Fruit fly (Drosophila melanogaster) whole organism, embryonic: Measurements from ENCODE around the gene CG14071.

Source experiments
- ATbp ChIP-seq: fragments of 200-800 bp; sonication (Bioruptor generic); optimal IDR thresholded peaks from 2 replicates; lab custom pipeline; 2017; ENCODE audit warnings: missing biosample characterization, mild to moderate bottlenecking, missing genetic modification characterization, missing genetic modification reagents
- Aef1 ChIP-seq: fragments of 200-800 bp; sonication (Bioruptor generic); IDR thresholded peaks from 3 replicates; pipeline ENCODE4 v1.3.6; 2022; ENCODE audit warnings: missing biosample characterization, missing genetic modification characterization
- Asciz ChIP-seq: fragments of 200-800 bp; sonication (Bioruptor generic); optimal IDR thresholded peaks from 2 replicates; lab custom pipeline; 2017; ENCODE audit warnings: missing biosample characterization, mild to moderate bottlenecking, missing genetic modification characterization, missing genetic modification reagents
- CG10543 ChIP-seq: fragments of 200-800 bp; sonication (Bioruptor generic); optimal IDR thresholded peaks from 3 replicates; lab custom pipeline; 2017; ENCODE audit warnings: missing biosample characterization, mild to moderate bottlenecking, missing genetic modification characterization, moderate library complexity
- CG10565 ChIP-seq: fragments of 200-800 bp; sonication (Bioruptor generic); optimal IDR thresholded peaks from 3 replicates; lab custom pipeline; 2016; ENCODE audit warnings: missing biosample characterization, mild to moderate bottlenecking, missing genetic modification characterization
- CG10979 ChIP-seq: fragments of 200-800 bp; sonication (Bioruptor generic); optimal IDR thresholded peaks from 2 replicates; lab custom pipeline; 2018; ENCODE audit warnings: missing biosample characterization, mild to moderate bottlenecking, missing genetic modification characterization, moderate library complexity
- CG12071 ChIP-seq: fragments of 200-800 bp; sonication (Bioruptor generic); optimal IDR thresholded peaks from 3 replicates; lab custom pipeline; 2018; ENCODE audit warnings: missing biosample characterization, mild to moderate bottlenecking, missing genetic modification characterization
- CG12659 ChIP-seq: fragments of 200-800 bp; sonication (Bioruptor generic); optimal IDR thresholded peaks from 3 replicates; lab custom pipeline; 2017; ENCODE audit warnings: mild to moderate bottlenecking, missing biosample characterization, missing genetic modification reagents, missing genetic modification characterization
- CG15601 ChIP-seq: fragments of 200-800 bp; sonication (Bioruptor generic); optimal IDR thresholded peaks from 3 replicates; lab custom pipeline; 2019; ENCODE audit warnings: missing biosample characterization, mild to moderate bottlenecking, missing genetic modification characterization, moderate library complexity
- CG17328 ChIP-seq: fragments of 200-800 bp; sonication (Bioruptor generic); IDR thresholded peaks from 2 replicates; pipeline ENCODE4 v1.3.6; 2022; ENCODE audit warnings: missing biosample characterization, missing genetic modification characterization
- CG30431 ChIP-seq: fragments of 200-800 bp; sonication (Bioruptor generic); optimal IDR thresholded peaks from 2 replicates; lab custom pipeline; 2017; ENCODE audit warnings: missing biosample characterization, missing genetic modification characterization
- CG31224 ChIP-seq: fragments of 200-800 bp; sonication (Bioruptor generic); IDR thresholded peaks from 2 replicates; pipeline ENCODE4 v1.3.6; 2022; ENCODE audit warnings: missing biosample characterization, missing genetic modification characterization
- CG31365 ChIP-seq: fragments of 200-800 bp; sonication (Bioruptor generic); optimal IDR thresholded peaks from 2 replicates; lab custom pipeline; 2018; ENCODE audit warnings: missing biosample characterization, mild to moderate bottlenecking, missing genetic modification characterization
- CG3281 ChIP-seq: fragments of 200-800 bp; sonication (Bioruptor generic); optimal IDR thresholded peaks from 3 replicates; lab custom pipeline; 2017; ENCODE audit warnings: missing biosample characterization, mild to moderate bottlenecking, missing genetic modification characterization
- CG34224 ChIP-seq: fragments of 200-800 bp; sonication (Bioruptor generic); IDR thresholded peaks from 3 replicates; pipeline ENCODE4 v1.3.6; 2022; ENCODE audit warnings: missing biosample characterization, missing genetic modification characterization; ENCODE audit not compliant: partially characterized antibody
- CG6791 ChIP-seq: fragments of 200-800 bp; sonication (Bioruptor generic); IDR thresholded peaks from 3 replicates; pipeline ENCODE4 v1.3.6; 2022; ENCODE audit warnings: missing biosample characterization, missing genetic modification characterization; ENCODE audit not compliant: partially characterized antibody
- CG6813 ChIP-seq: fragments of 200-800 bp; sonication (Bioruptor generic); optimal IDR thresholded peaks from 2 replicates; lab custom pipeline; 2017; ENCODE audit warnings: missing biosample characterization, missing genetic modification characterization, mild to moderate bottlenecking, moderate library complexity, missing genetic modification reagents
- CG6854 ChIP-seq: fragments of 200-800 bp; sonication (Bioruptor generic); optimal IDR thresholded peaks from 3 replicates; lab custom pipeline; 2017; ENCODE audit warnings: missing biosample characterization, mild to moderate bottlenecking, missing genetic modification characterization
- CG8089 ChIP-seq: fragments of 200-800 bp; sonication (Bioruptor generic); optimal IDR thresholded peaks from 3 replicates; lab custom pipeline; 2016; ENCODE audit warnings: missing biosample characterization, missing genetic modification characterization
- CG8290 ChIP-seq, 3 experiments: fragments of 200-800 bp; sonication (Bioruptor generic); optimal IDR thresholded peaks; 2 replicates each; lab custom pipeline; 2016 to 2019; ENCODE audit warnings: missing biosample characterization in 3 of 3, missing genetic modification characterization in 3 of 3, mild to moderate bottlenecking in 2 of 3, moderate library complexity in 1 of 3
- CG9817 ChIP-seq: fragments of 200-800 bp; sonication (Bioruptor generic); optimal IDR thresholded peaks from 2 replicates; lab custom pipeline; 2018; ENCODE audit warnings: missing biosample characterization, mild to moderate bottlenecking, missing genetic modification characterization, moderate library complexity
- Dad ChIP-seq: fragments of 200-800 bp; sonication (Bioruptor generic); optimal IDR thresholded peaks from 3 replicates; lab custom pipeline; 2016; ENCODE audit warnings: missing biosample characterization, missing genetic modification characterization
- E2f2 ChIP-seq: fragments of 200-800 bp; sonication (Bioruptor generic); IDR thresholded peaks from 2 replicates; pipeline ENCODE4 v1.3.6; 2022; ENCODE audit warnings: missing biosample characterization, missing genetic modification characterization
- Gug ChIP-seq: fragments of 200-800 bp; sonication (Bioruptor generic); IDR thresholded peaks from 4 replicates; pipeline ENCODE4 v1.3.6; 2022; ENCODE audit warnings: missing biosample characterization, missing genetic modification characterization
- H15 ChIP-seq: fragments of 200-800 bp; sonication (Bioruptor generic); IDR thresholded peaks from 3 replicates; pipeline ENCODE4 v1.3.6; 2022; ENCODE audit warnings: missing biosample characterization, missing genetic modification characterization
- Hey ChIP-seq: fragments of 200-800 bp; sonication (Bioruptor generic); optimal IDR thresholded peaks from 3 replicates; lab custom pipeline; 2018; ENCODE audit warnings: missing biosample characterization, mild to moderate bottlenecking, missing genetic modification characterization
- HmgZ ChIP-seq: fragments of 200-800 bp; sonication (Bioruptor generic); optimal IDR thresholded peaks from 2 replicates; lab custom pipeline; 2018; ENCODE audit warnings: missing biosample characterization, mild to moderate bottlenecking, missing genetic modification characterization
- Hsf ChIP-seq: fragments of 200-800 bp; sonication (Bioruptor generic); optimal IDR thresholded peaks from 3 replicates; lab custom pipeline; 2016; ENCODE audit warnings: missing biosample characterization, missing genetic modification characterization
- Lim3 ChIP-seq: fragments of 200-800 bp; sonication (Bioruptor generic); IDR thresholded peaks from 2 replicates; pipeline ENCODE4 v1.3.6; 2022; ENCODE audit warnings: missing biosample characterization, missing genetic modification characterization
- NK7.1 ChIP-seq: fragments of 200-800 bp; sonication (Bioruptor generic); optimal IDR thresholded peaks from 3 replicates; lab custom pipeline; 2016; ENCODE audit warnings: missing biosample characterization, missing genetic modification characterization
- NfI ChIP-seq: fragments of 200-800 bp; sonication (Bioruptor generic); optimal IDR thresholded peaks from 3 replicates; lab custom pipeline; 2018; ENCODE audit warnings: missing biosample characterization, mild to moderate bottlenecking, missing genetic modification characterization, moderate library complexity
- Opbp ChIP-seq: fragments of 200-800 bp; sonication (Bioruptor generic); IDR thresholded peaks from 3 replicates; pipeline ENCODE4 v1.3.6; 2022; ENCODE audit warnings: missing biosample characterization, missing genetic modification characterization; ENCODE audit not compliant: partially characterized antibody
- Optix ChIP-seq: fragments of 200-800 bp; sonication (Bioruptor generic); IDR thresholded peaks from 3 replicates; pipeline ENCODE4 v1.3.6; 2022; ENCODE audit warnings: missing biosample characterization, missing genetic modification characterization
- Scr ChIP-seq: fragments of 200-800 bp; sonication (Bioruptor generic); IDR thresholded peaks from 2 replicates; pipeline ENCODE4 v1.3.6; 2022; ENCODE audit warnings: missing biosample characterization, missing genetic modification characterization; ENCODE audit not compliant: partially characterized antibody
- Sry-β ChIP-seq: fragments of 200-800 bp; sonication (Bioruptor generic); optimal IDR thresholded peaks from 2 replicates; lab custom pipeline; 2018; ENCODE audit warnings: missing biosample characterization, mild to moderate bottlenecking, missing genetic modification characterization, moderate library complexity
- ara ChIP-seq: fragments of 200-800 bp; sonication (Bioruptor generic); IDR thresholded peaks from 2 replicates; pipeline ENCODE4 v1.3.6; 2022; ENCODE audit warnings: missing biosample characterization, missing genetic modification characterization
- cas ChIP-seq: fragments of 200-800 bp; sonication (Bioruptor generic); IDR thresholded peaks from 2 replicates; pipeline ENCODE4 v1.3.6; 2022; ENCODE audit warnings: missing biosample characterization, missing genetic modification characterization
- caup ChIP-seq: fragments of 200-800 bp; sonication (Bioruptor generic); optimal IDR thresholded peaks from 3 replicates; lab custom pipeline; 2017; ENCODE audit warnings: missing biosample characterization, mild to moderate bottlenecking, missing genetic modification characterization, moderate library complexity; ENCODE audit not compliant: severe bottlenecking
- chm ChIP-seq: fragments of 200-800 bp; sonication (Bioruptor generic); IDR thresholded peaks from 2 replicates; pipeline ENCODE4 v1.3.6; 2022; ENCODE audit warnings: missing biosample characterization, missing genetic modification characterization
- esg ChIP-seq: fragments of 200-800 bp; sonication (Bioruptor generic); conservative IDR thresholded peaks from 2 replicates; pipeline ENCODE4 v1.3.6; 2022; ENCODE audit warnings: missing biosample characterization, missing genetic modification characterization
- fd96Cb ChIP-seq: fragments of 200-800 bp; sonication (Bioruptor generic); optimal IDR thresholded peaks from 2 replicates; lab custom pipeline; 2018; ENCODE audit warnings: missing biosample characterization, mild to moderate bottlenecking, missing genetic modification characterization, moderate library complexity
- gfzf ChIP-seq: fragments of 200-800 bp; sonication (Bioruptor generic); optimal IDR thresholded peaks from 2 replicates; lab custom pipeline; 2016; ENCODE audit warnings: missing biosample characterization, mild to moderate bottlenecking, missing genetic modification characterization, moderate library complexity
- h ChIP-seq: fragments of >200 bp; optimal IDR thresholded peaks from 2 replicates; lab custom pipeline; 2017
- lab ChIP-seq: fragments of 200-800 bp; sonication (Bioruptor generic); optimal IDR thresholded peaks from 3 replicates; lab custom pipeline; 2017; ENCODE audit warnings: missing biosample characterization, missing genetic modification characterization, mild to moderate bottlenecking, moderate library complexity, missing genetic modification reagents
- org-1 ChIP-seq: fragments of 200-800 bp; sonication (Bioruptor generic); optimal IDR thresholded peaks from 2 replicates; lab custom pipeline; 2017; ENCODE audit warnings: missing biosample characterization, missing genetic modification characterization
- psq ChIP-seq: fragments of 200-800 bp; sonication (Bioruptor generic); optimal IDR thresholded peaks from 2 replicates; lab custom pipeline; 2017; ENCODE audit warnings: missing biosample characterization, missing genetic modification characterization
- ro ChIP-seq: fragments of 200-800 bp; sonication (Bioruptor generic); IDR thresholded peaks from 2 replicates; pipeline ENCODE4 v1.3.6; 2022; ENCODE audit warnings: missing biosample characterization, missing genetic modification characterization
- scrt ChIP-seq: fragments of 200-800 bp; sonication (Bioruptor generic); optimal IDR thresholded peaks from 2 replicates; lab custom pipeline; 2018; ENCODE audit warnings: missing biosample characterization, mild to moderate bottlenecking, missing genetic modification characterization, moderate library complexity
- slp2 ChIP-seq: fragments of 200-800 bp; sonication (Bioruptor generic); optimal IDR thresholded peaks from 2 replicates; lab custom pipeline; 2016; ENCODE audit warnings: missing biosample characterization, missing genetic modification characterization
- trh ChIP-seq: fragments of 200-800 bp; sonication (Bioruptor generic); optimal IDR thresholded peaks from 2 replicates; lab custom pipeline; 2016; ENCODE audit warnings: missing biosample characterization, missing genetic modification characterization
- usp ChIP-seq: fragments of >200 bp; optimal IDR thresholded peaks from 2 replicates; lab custom pipeline; 2017; ENCODE audit warnings: missing biosample characterization, missing genetic modification characterization

The CG14071 gene

DNA sequence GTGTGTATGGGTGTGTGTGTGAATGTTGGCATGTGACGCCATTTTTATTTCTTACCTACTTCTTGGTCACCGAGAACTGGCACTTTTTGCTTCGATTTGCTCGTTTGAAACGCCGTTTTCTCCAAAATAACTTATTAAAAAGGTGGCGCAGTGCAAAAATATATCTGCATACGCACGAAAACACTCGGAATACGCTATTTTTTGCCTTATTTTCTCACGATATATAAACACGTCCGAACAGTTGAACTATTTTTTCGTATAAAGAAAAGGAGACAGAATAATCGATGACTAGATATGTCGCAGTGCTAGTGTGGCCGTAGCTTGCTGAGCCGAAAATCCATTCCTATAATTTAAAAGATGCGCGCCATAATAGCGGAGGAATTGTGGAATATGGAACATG is 46.4 kb downstream of the CG14071 start, which contains the start of gene CG6700 (continued):
- TF ChIP-seq CG34224 (GFP tag; lab: Robert Waterston, UW) (no peak), CG15601 (no peak), caup (no peak), lab (GFP tag; lab: Kevin White, UChicago) (no peak), E2f2 (GFP tag; lab: Robert Waterston, UW) (peak; percentile 91), CG31365 (tag; lab: Kevin White, UChicago) (no peak), CG3281 (no peak), fd96Cb (tag; lab: Kevin White, UChicago) (no peak), CG12071 (GFP tag; lab: Kevin White, UChicago) (no peak), NfI (GFP tag; lab: Kevin White, UChicago) (no peak), esg (GFP tag; lab: Robert Waterston, UW) (no peak), Optix (no peak), scrt (GFP tag; lab: Kevin White, UChicago) (peak; percentile 21), chm (GFP tag; lab: Robert Waterston, UW) (no peak), CG30431 (GFP tag; lab: Kevin White, UChicago) (no peak), CG8290 (GFP tag; optimal IDR thresholded peaks at IDR 0.05; lab: Kevin White, UChicago) (no peak), CG8290 (tag; optimal IDR thresholded peaks at IDR 0.05; lab: Kevin White, UChicago) (no peak), Hsf (GFP tag; lab: Kevin White, UChicago) (no peak), ro (GFP tag; lab: Robert Waterston, UW) (no peak), CG12659 (GFP tag; lab: Kevin White, UChicago) (peak; percentile 66), CG10543 (no peak), org-1 (no peak), H15 (no peak), Hey (tag; lab: Kevin White, UChicago) (no peak), h (lab: Kevin White, UChicago) (no peak), HmgZ (tag; lab: Kevin White, UChicago) (peak; percentile 30), slp2 (GFP tag; lab: Kevin White, UChicago) (no peak), CG10565 (no peak), Dad (GFP tag; lab: Kevin White, UChicago) (no peak), Scr (peak; percentile 40), trh (GFP tag; lab: Kevin White, UChicago) (no peak), Opbp (GFP tag; lab: Robert Waterston, UW) (no peak), CG17328 (GFP tag; lab: Robert Waterston, UW) (no peak), cas (GFP tag; lab: Robert Waterston, UW) (no peak), psq (GFP tag; lab: Kevin White, UChicago) (peak; percentile 11), CG10979 (no peak), Lim3 (GFP tag; lab: Robert Waterston, UW) (no peak), Aef1 (no peak), ATbp (GFP tag; lab: Kevin White, UChicago) (no peak), CG6854 (GFP tag; lab: Kevin White, UChicago) (no peak), ara (no peak), Asciz (GFP tag; lab: Kevin White, UChicago) (no peak), Sry-β (no peak), CG6813 (GFP tag; lab: Kevin White, UChicago) (no peak), NK7.1 (GFP tag; lab: Kevin White, UChicago) (no peak), CG8089 (no peak), CG31224 (no peak), usp (GFP tag; lab: Kevin White, UChicago) (no peak), CG6791 (GFP tag; lab: Robert Waterston, UW) (no peak), Gug (GFP tag; lab: Robert Waterston, UW) (no peak), CG9817 (tag; lab: Kevin White, UChicago) (no peak), gfzf (GFP tag; lab: Kevin White, UChicago) (peak; percentile 82)
